Worm (Caenorhabditis elegans) whole organism, L3 larva: Measurements from ENCODE around the gene fbxb-5.

ENCODE experiments used
- R02D3.7 ChIP-seq: fragments of 150-350 bp; optimal IDR thresholded peaks from 2 replicates; lab custom pipeline; 2014; ENCODE audit warnings: missing biosample characterization, missing genetic modification characterization
- ZK546.5 ChIP-seq: sonication (generic microtip); optimal IDR thresholded peaks from 2 replicates; lab custom pipeline; 2017; ENCODE audit warnings: missing biosample characterization, missing genetic modification characterization
- aly-2 ChIP-seq: fragments of 150-350 bp; optimal IDR thresholded peaks from 2 replicates; lab custom pipeline; 2014; ENCODE audit warnings: missing biosample characterization, missing genetic modification characterization
- ama-1 ChIP-seq: fragments of 150-350 bp; optimal IDR thresholded peaks from 2 replicates; lab custom pipeline; 2018
- ceh-28 ChIP-seq: fragments of 150-350 bp; optimal IDR thresholded peaks from 2 replicates; lab custom pipeline; 2014; ENCODE audit warnings: missing biosample characterization, missing genetic modification reagents, missing genetic modification characterization
- ceh-82 ChIP-seq: fragments of 150-350 bp; optimal IDR thresholded peaks from 2 replicates; lab custom pipeline; 2014; ENCODE audit warnings: missing biosample characterization, missing genetic modification characterization
- egl-27 ChIP-seq: sonication (generic microtip); optimal IDR thresholded peaks from 4 replicates; lab custom pipeline; 2017; ENCODE audit warnings: missing biosample characterization, missing genetic modification reagents, missing genetic modification characterization
- egl-5 ChIP-seq: fragments of 150-350 bp; optimal IDR thresholded peaks from 2 replicates; lab custom pipeline; 2017; ENCODE audit warnings: missing biosample characterization, missing genetic modification reagents, missing genetic modification characterization, inconsistent platforms
- elt-3 ChIP-seq, 3 experiments: fragments of 150-350 bp in 1 of 3; sonication (generic microtip) in 2 of 3; optimal IDR thresholded peaks; 2 replicates in 2 of 3; 4 replicates in 1 of 3; lab custom pipeline; 2014 to 2017; ENCODE audit warnings: missing biosample characterization in 3 of 3, missing genetic modification characterization in 3 of 3
- eor-1 ChIP-seq, 2 experiments: fragments of 150-350 bp; optimal IDR thresholded peaks; 2 replicates each; lab custom pipeline; 2014 to 2018; ENCODE audit warnings: missing biosample characterization in 2 of 2, missing genetic modification characterization in 2 of 2
- fkh-10 ChIP-seq: sonication (generic microtip); optimal IDR thresholded peaks from 2 replicates; lab custom pipeline; 2017; ENCODE audit warnings: missing biosample characterization, missing genetic modification reagents, missing genetic modification characterization
- fkh-2 ChIP-seq: fragments of 150-350 bp; optimal IDR thresholded peaks from 2 replicates; lab custom pipeline; 2014; ENCODE audit warnings: missing biosample characterization, missing genetic modification reagents, missing genetic modification characterization
- fos-1 ChIP-seq: fragments of 150-350 bp; optimal IDR thresholded peaks from 2 replicates; lab custom pipeline; 2014; ENCODE audit warnings: missing biosample characterization, missing genetic modification characterization
- jun-1 ChIP-seq: fragments of 150-350 bp; optimal IDR thresholded peaks from 2 replicates; lab custom pipeline; 2014; ENCODE audit warnings: missing biosample characterization, missing genetic modification reagents, missing genetic modification characterization
- lin-15B ChIP-seq: fragments of 150-350 bp; optimal IDR thresholded peaks from 2 replicates; lab custom pipeline; 2014; ENCODE audit warnings: missing biosample characterization, missing genetic modification characterization
- lin-39 ChIP-seq: fragments of 150-350 bp; optimal IDR thresholded peaks from 2 replicates; lab custom pipeline; 2018; ENCODE audit warnings: missing biosample characterization, missing genetic modification reagents, missing genetic modification characterization
- mml-1 ChIP-seq: fragments of 150-350 bp; sonication (generic microtip); optimal IDR thresholded peaks from 3 replicates; lab custom pipeline; 2014; ENCODE audit warnings: missing biosample characterization, missing genetic modification characterization
- nfya-1 ChIP-seq: sonication (generic microtip); optimal IDR thresholded peaks from 2 replicates; lab custom pipeline; 2017; ENCODE audit warnings: missing genetic modification characterization, mild to moderate bottlenecking, missing compliant biosample characterization, antibody characterized with exemption, moderate library complexity; ENCODE audit not compliant: insufficient read depth
- nhr-11 ChIP-seq: fragments of 150-350 bp; optimal IDR thresholded peaks from 2 replicates; lab custom pipeline; 2014; ENCODE audit warnings: missing biosample characterization, missing genetic modification characterization
- nhr-12 ChIP-seq: fragments of 150-350 bp; optimal IDR thresholded peaks from 2 replicates; lab custom pipeline; 2014; ENCODE audit warnings: missing biosample characterization, missing genetic modification characterization
- nhr-23 ChIP-seq: fragments of 150-350 bp; optimal IDR thresholded peaks from 2 replicates; lab custom pipeline; 2014; ENCODE audit warnings: missing biosample characterization, missing genetic modification reagents, missing genetic modification characterization
- nhr-28 ChIP-seq: fragments of 150-350 bp; optimal IDR thresholded peaks from 2 replicates; lab custom pipeline; 2014; ENCODE audit warnings: missing biosample characterization, missing genetic modification characterization
- nhr-43 ChIP-seq: sonication (generic microtip); optimal IDR thresholded peaks from 2 replicates; lab custom pipeline; 2016; ENCODE audit warnings: mild to moderate bottlenecking, missing genetic modification characterization, missing compliant biosample characterization; ENCODE audit not compliant: poor library complexity, severe bottlenecking
- nhr-67 ChIP-seq: fragments of 150-350 bp; optimal IDR thresholded peaks from 2 replicates; lab custom pipeline; 2014; ENCODE audit warnings: missing biosample characterization, missing genetic modification characterization
- nhr-76 ChIP-seq: fragments of 150-350 bp; sonication (generic microtip); optimal IDR thresholded peaks from 5 replicates; lab custom pipeline; 2014; ENCODE audit warnings: missing biosample characterization, missing genetic modification characterization
- nhr-77 ChIP-seq: fragments of 150-350 bp; optimal IDR thresholded peaks from 2 replicates; lab custom pipeline; 2014; ENCODE audit warnings: missing biosample characterization, missing genetic modification characterization
- pha-4 ChIP-seq: fragments of 150-350 bp; optimal IDR thresholded peaks from 2 replicates; lab custom pipeline; 2014; ENCODE audit warnings: missing biosample characterization, missing genetic modification reagents, missing genetic modification characterization
- pqm-1 ChIP-seq: fragments of 150-350 bp; optimal IDR thresholded peaks from 2 replicates; lab custom pipeline; 2017; ENCODE audit warnings: missing biosample characterization, missing genetic modification characterization, inconsistent platforms
- sea-2 ChIP-seq: fragments of 150-350 bp; sonication (generic microtip); optimal IDR thresholded peaks from 4 replicates; lab custom pipeline; 2014; ENCODE audit warnings: missing biosample characterization, missing genetic modification reagents, missing genetic modification characterization
- snpc-4 ChIP-seq: fragments of 150-350 bp; optimal IDR thresholded peaks from 2 replicates; lab custom pipeline; 2014; ENCODE audit warnings: missing biosample characterization, missing genetic modification characterization
- tbx-2 ChIP-seq: sonication (generic microtip); optimal IDR thresholded peaks from 2 replicates; lab custom pipeline; 2016; ENCODE audit warnings: mild to moderate bottlenecking, missing genetic modification characterization, missing compliant biosample characterization
- unc-39 ChIP-seq: sonication (generic microtip); optimal IDR thresholded peaks from 4 replicates; lab custom pipeline; 2017; ENCODE audit warnings: missing biosample characterization, missing genetic modification characterization
- unc-62 ChIP-seq: fragments of 150-350 bp; sonication (generic microtip); optimal IDR thresholded peaks from 4 replicates; lab custom pipeline; 2014; ENCODE audit warnings: missing biosample characterization, missing genetic modification reagents, missing genetic modification characterization
- zag-1 ChIP-seq: fragments of 150-350 bp; optimal IDR thresholded peaks from 2 replicates; lab custom pipeline; 2014; ENCODE audit warnings: missing biosample characterization, missing genetic modification characterization
- ztf-11 ChIP-seq: fragments of 150-350 bp; optimal IDR thresholded peaks from 2 replicates; lab custom pipeline; 2014; ENCODE audit warnings: missing biosample characterization, missing genetic modification characterization
- ztf-4 ChIP-seq: fragments of 150-350 bp; optimal IDR thresholded peaks from 2 replicates; lab custom pipeline; 2014; ENCODE audit warnings: missing biosample characterization, missing genetic modification characterization

The fbxb-5 gene

ce11 chrII:1682218-1682617, 40.1 kb downstream of the fbxb-5 start, which contains the start of gene fbxb-26:
fbxb-26 (plus strand) TSS chrII:1682518.
- TF ChIP-seq mml-1 (tag; lab: Kevin White, UChicago): no peak
- no peak for TF ChIP-seq tbx-2 (tag; lab: Kevin White, UChicago)
- TF ChIP-seq zag-1 (tag; lab: Kevin White, UChicago): no peak
- no peak for TF ChIP-seq nfya-1 (tag; lab: Kevin White, UChicago)
- no peak for TF ChIP-seq nhr-67 (tag; lab: Kevin White, UChicago)
- TF ChIP-seq fkh-10 (GFP tag; lab: Kevin White, UChicago): no peak
- TF ChIP-seq nhr-28 (tag; lab: Kevin White, UChicago): no peak
- TF ChIP-seq nhr-12: no peak
- TF ChIP-seq pha-4 (tag; lab: Kevin White, UChicago): no peak
- no peak for TF ChIP-seq elt-3 (tag; optimal IDR thresholded peaks at IDR 0.05; lab: Kevin White, UChicago)
- no peak for TF ChIP-seq egl-5
- TF ChIP-seq ztf-11 (tag; lab: Kevin White, UChicago): no peak
- TF ChIP-seq, all 47 proteins: peak for 0

- TF ChIP-seq nfya-1 (tag; lab: Kevin White, UChicago) (no peak), nhr-23 (no peak), tbx-2 (tag; lab: Kevin White, UChicago) (no peak), zag-1 (tag; lab: Kevin White, UChicago) (no peak), ZK546.5 (tag; lab: Kevin White, UChicago) (no peak), egl-5 (no peak), nhr-11 (tag; lab: Kevin White, UChicago) (no peak), jun-1 (tag; lab: Kevin White, UChicago) (no peak), eor-1 (tag; optimal IDR thresholded peaks at IDR 0.05; lab: Kevin White, UChicago) (no peak), snpc-4 (tag; lab: Kevin White, UChicago) (no peak), nhr-77 (tag; lab: Kevin White, UChicago) (no peak), pha-4 (tag; lab: Kevin White, UChicago) (no peak), ama-1 (lab: Kevin White, UChicago) (no peak), sea-2 (GFP tag; lab: Kevin White, UChicago) (no peak), unc-39 (tag; lab: Kevin White, UChicago) (no peak), nhr-12 (no peak), egl-27 (no peak), lin-15B (tag; lab: Kevin White, UChicago) (no peak), ztf-11 (tag; lab: Kevin White, UChicago) (no peak)
Observed at ce11 chrII:1679081-1679480, 43.2 kb downstream of the fbxb-5 start, which contains the start of gene irld-36. irld-36 (plus strand) TSS chrII:1679381.

ce11 chrII:1676088-1676487, 46.2 kb downstream of the fbxb-5 start, which contains the start of gene fbxb-17:
fbxb-17 (plus strand) TSS chrII:1676388.
- no peak for TF ChIP-seq elt-3 (tag; optimal IDR thresholded peaks at IDR 0.05; lab: Kevin White, UChicago)
- no peak for TF ChIP-seq egl-27
- TF ChIP-seq ZK546.5 (tag; lab: Kevin White, UChicago): no peak
- no peak for TF ChIP-seq ztf-4 (tag; lab: Kevin White, UChicago)
- TF ChIP-seq nhr-76 (tag; lab: Kevin White, UChicago): no peak
- TF ChIP-seq pqm-1 (tag; lab: Kevin White, UChicago): no peak
- TF ChIP-seq R02D3.7: no peak
- no peak for TF ChIP-seq lin-15B (tag; lab: Kevin White, UChicago)
- TF ChIP-seq egl-5: no peak
- TF ChIP-seq fkh-10 (GFP tag; lab: Kevin White, UChicago): no peak
- TF ChIP-seq ceh-82 (tag; lab: Kevin White, UChicago): no peak
- TF ChIP-seq nhr-67 (tag; lab: Kevin White, UChicago): no peak
- TF ChIP-seq nhr-43: no peak
- no peak for TF ChIP-seq ztf-11 (tag; lab: Kevin White, UChicago)
- TF ChIP-seq unc-62: no peak
- no peak for TF ChIP-seq nhr-23
- no peak for TF ChIP-seq fkh-2 (tag; lab: Kevin White, UChicago)
- no peak for TF ChIP-seq pha-4 (tag; lab: Kevin White, UChicago)

ce11 chrII:1672673-1673072, 49.6 kb downstream of the fbxb-5 start:
- TF ChIP-seq lin-15B (tag; lab: Kevin White, UChicago) (no peak), lin-39 (tag; lab: Kevin White, UChicago) (no peak), pqm-1 (tag; lab: Kevin White, UChicago) (no peak), tbx-2 (tag; lab: Kevin White, UChicago) (no peak), ZK546.5 (tag; lab: Kevin White, UChicago) (no peak), ceh-28 (tag; lab: Kevin White, UChicago) (no peak), nhr-23 (no peak), aly-2 (tag; lab: Kevin White, UChicago) (no peak), nhr-11 (tag; lab: Kevin White, UChicago) (no peak), fos-1 (tag; lab: Kevin White, UChicago) (no peak)
